Worm (Caenorhabditis elegans) whole organism, young adult: ENCODE results near the gene C50D2.1.

Experiments used
- D2030.7 ChIP-seq: fragments of 200-800 bp; sonication (Bioruptor generic); IDR thresholded peaks from 2 replicates; pipeline ENCODE4 v1.3.6; 2022; ENCODE audit warnings: missing genetic modification reagents, missing genetic modification characterization, missing compliant biosample characterization
- F49E8.2 ChIP-seq: sonication (generic microtip); optimal IDR thresholded peaks from 3 replicates; lab custom pipeline; 2017; ENCODE audit warnings: missing genetic modification characterization, mild to moderate bottlenecking, missing compliant biosample characterization, antibody characterized with exemption, moderate library complexity; ENCODE audit not compliant: insufficient read depth
- F55B11.4 ChIP-seq: sonication (generic microtip); optimal IDR thresholded peaks from 2 replicates; lab custom pipeline; 2016; ENCODE audit warnings: missing compliant biosample characterization, missing genetic modification characterization, borderline replicate concordance; ENCODE audit not compliant: insufficient read depth
- F57C9.4 ChIP-seq: sonication (generic microtip); optimal IDR thresholded peaks from 2 replicates; lab custom pipeline; 2017; ENCODE audit warnings: mild to moderate bottlenecking, missing genetic modification characterization, missing compliant biosample characterization
- T26A5.8 ChIP-seq: sonication (generic microtip); optimal IDR thresholded peaks from 2 replicates; lab custom pipeline; 2016; ENCODE audit warnings: missing genetic modification characterization, missing compliant biosample characterization
- Y53G8AR.9 ChIP-seq: fragments of 200-800 bp; sonication (Bioruptor generic); conservative IDR thresholded peaks from 2 replicates; pipeline ENCODE4 v1.3.6; 2022; ENCODE audit warnings: missing genetic modification reagents, missing genetic modification characterization, missing compliant biosample characterization
- Y79H2A.3 ChIP-seq: fragments of 200-800 bp; sonication (Bioruptor generic); conservative IDR thresholded peaks from 2 replicates; pipeline ENCODE4 v1.3.6; 2022; ENCODE audit warnings: missing genetic modification reagents, missing genetic modification characterization, missing compliant biosample characterization
- akir-1 ChIP-seq: fragments of 200-800 bp; sonication (Bioruptor generic); optimal IDR thresholded peaks from 2 replicates; lab custom pipeline; 2018; ENCODE audit warnings: mild to moderate bottlenecking, missing genetic modification characterization, moderate library complexity, missing compliant biosample characterization
- atf-7 ChIP-seq: sonication (generic microtip); optimal IDR thresholded peaks from 2 replicates; lab custom pipeline; 2017; ENCODE audit warnings: mild to moderate bottlenecking, missing genetic modification characterization, missing compliant biosample characterization
- attf-5 ChIP-seq: fragments of 200-800 bp; sonication (Bioruptor generic); optimal IDR thresholded peaks from 2 replicates; lab custom pipeline; 2018; ENCODE audit warnings: mild to moderate bottlenecking, missing genetic modification characterization, missing compliant biosample characterization
- bed-1 ChIP-seq: fragments of 200-800 bp; sonication (Bioruptor generic); IDR thresholded peaks from 2 replicates; pipeline ENCODE4 v1.3.6; 2022; ENCODE audit warnings: missing genetic modification reagents, missing genetic modification characterization, missing compliant biosample characterization
- bed-2 ChIP-seq: fragments of 200-800 bp; sonication (Bioruptor generic); IDR thresholded peaks from 2 replicates; pipeline ENCODE4 v1.3.6; 2022; ENCODE audit warnings: missing genetic modification reagents, missing genetic modification characterization, missing compliant biosample characterization
- cebp-1 ChIP-seq, 2 experiments: fragments of 200-800 bp in 1 of 2; sonication (Bioruptor generic) in 1 of 2; sonication (generic microtip) in 1 of 2; IDR thresholded peaks in 1 of 2; optimal IDR thresholded peaks in 1 of 2; 2 replicates each; pipeline versions ENCODE4 v1.3.6 to Lab custom; 2017 to 2022; ENCODE audit warnings: missing compliant biosample characterization in 2 of 2, missing genetic modification characterization in 2 of 2, mild to moderate bottlenecking in 1 of 2, missing genetic modification reagents in 1 of 2, moderate library complexity in 1 of 2
- ceh-27 ChIP-seq: fragments of 200-800 bp; sonication (Bioruptor generic); optimal IDR thresholded peaks from 2 replicates; lab custom pipeline; 2018; ENCODE audit warnings: mild to moderate bottlenecking, missing genetic modification characterization, moderate library complexity, missing compliant biosample characterization
- dox-1 ChIP-seq: fragments of 200-800 bp; sonication (Bioruptor generic); IDR thresholded peaks from 2 replicates; pipeline ENCODE4 v1.3.6; 2022; ENCODE audit warnings: missing genetic modification reagents, missing genetic modification characterization, missing compliant biosample characterization
- efl-1 ChIP-seq: fragments of 150-350 bp; optimal IDR thresholded peaks from 2 replicates; lab custom pipeline; 2014; ENCODE audit warnings: missing biosample characterization, missing genetic modification reagents, missing genetic modification characterization
- ekl-4 ChIP-seq: fragments of 200-800 bp; sonication (Bioruptor generic); IDR thresholded peaks from 2 replicates; pipeline ENCODE4 v1.3.6; 2022; ENCODE audit warnings: missing genetic modification reagents, missing genetic modification characterization, missing compliant biosample characterization
- fkh-3 ChIP-seq: sonication (generic microtip); optimal IDR thresholded peaks from 2 replicates; lab custom pipeline; 2016; ENCODE audit warnings: mild to moderate bottlenecking, missing genetic modification characterization, missing compliant biosample characterization
- gei-17 ChIP-seq: fragments of 200-800 bp; sonication (Bioruptor generic); optimal IDR thresholded peaks from 2 replicates; lab custom pipeline; 2018; ENCODE audit warnings: mild to moderate bottlenecking, missing genetic modification characterization, missing compliant biosample characterization
- hmg-1.2 ChIP-seq: fragments of 200-800 bp; sonication (Bioruptor generic); IDR thresholded peaks from 2 replicates; pipeline ENCODE4 v1.3.6; 2022; ENCODE audit warnings: missing genetic modification reagents, missing genetic modification characterization, missing compliant biosample characterization
- hsf-1 ChIP-seq: fragments of 200-800 bp; sonication (Bioruptor generic); IDR thresholded peaks from 2 replicates; pipeline ENCODE4 v1.3.6; 2022; ENCODE audit warnings: missing genetic modification reagents, missing genetic modification characterization, missing compliant biosample characterization
- lag-1 ChIP-seq: fragments of 200-800 bp; sonication (Bioruptor generic); IDR thresholded peaks from 2 replicates; pipeline ENCODE4 v1.3.6; 2022; ENCODE audit warnings: missing genetic modification reagents, missing genetic modification characterization, missing compliant biosample characterization
- lin-26 ChIP-seq: fragments of 200-800 bp; sonication (Bioruptor generic); IDR thresholded peaks from 2 replicates; pipeline ENCODE4 v1.3.6; 2022; ENCODE audit warnings: missing genetic modification reagents, missing genetic modification characterization, missing compliant biosample characterization
- lir-1 ChIP-seq: fragments of 200-800 bp; sonication (Bioruptor generic); conservative IDR thresholded peaks from 2 replicates; pipeline ENCODE4 v1.3.6; 2022; ENCODE audit warnings: missing genetic modification reagents, missing genetic modification characterization, missing compliant biosample characterization
- lsy-27 ChIP-seq: sonication (generic microtip); optimal IDR thresholded peaks from 2 replicates; lab custom pipeline; 2017; ENCODE audit warnings: missing genetic modification characterization, mild to moderate bottlenecking, missing compliant biosample characterization, antibody characterized with exemption, missing genotype, borderline replicate concordance; ENCODE audit not compliant: insufficient read depth
- madf-10 ChIP-seq: sonication (generic microtip); optimal IDR thresholded peaks from 2 replicates; lab custom pipeline; 2016; ENCODE audit warnings: mild to moderate bottlenecking, missing genetic modification characterization, missing compliant biosample characterization
- madf-3 ChIP-seq: fragments of 200-800 bp; sonication (Bioruptor generic); IDR thresholded peaks from 2 replicates; pipeline ENCODE4 v1.3.6; 2022; ENCODE audit warnings: missing genetic modification reagents, missing genetic modification characterization, missing compliant biosample characterization
- madf-6 ChIP-seq: fragments of 200-800 bp; sonication (Bioruptor generic); IDR thresholded peaks from 2 replicates; pipeline ENCODE4 v1.3.6; 2022; ENCODE audit warnings: missing genetic modification reagents, missing genetic modification characterization, missing compliant biosample characterization
- mes-4 ChIP-seq: sonication (generic microtip); optimal IDR thresholded peaks from 2 replicates; lab custom pipeline; 2016; ENCODE audit warnings: missing genotype, missing genetic modification characterization, missing compliant biosample characterization
- mxl-1 ChIP-seq: sonication (generic microtip); optimal IDR thresholded peaks from 2 replicates; lab custom pipeline; 2016; ENCODE audit warnings: missing genetic modification characterization, missing compliant biosample characterization
- nhr-27 ChIP-seq: fragments of 200-800 bp; sonication (Bioruptor generic); optimal IDR thresholded peaks from 2 replicates; lab custom pipeline; 2018; ENCODE audit warnings: mild to moderate bottlenecking, missing genetic modification characterization, moderate library complexity, missing compliant biosample characterization
- nhr-80 ChIP-seq: sonication (generic microtip); optimal IDR thresholded peaks from 2 replicates; lab custom pipeline; 2016; ENCODE audit warnings: missing genetic modification characterization, missing compliant biosample characterization
- nhr-90 ChIP-seq: sonication (generic microtip); optimal IDR thresholded peaks from 2 replicates; lab custom pipeline; 2016; ENCODE audit warnings: missing genotype, mild to moderate bottlenecking, missing genetic modification characterization, missing compliant biosample characterization
- rec-8 ChIP-seq, 2 experiments: sonication (generic microtip); optimal IDR thresholded peaks; 2 replicates each; lab custom pipeline; 2016; ENCODE audit warnings: mild to moderate bottlenecking in 2 of 2, missing genetic modification characterization in 2 of 2, missing genetic modification reagents in 2 of 2, missing genotype in 2 of 2, missing biosample characterization in 1 of 2, missing compliant biosample characterization in 1 of 2, moderate library complexity in 1 of 2
- sdz-38 ChIP-seq: sonication (generic microtip); optimal IDR thresholded peaks from 2 replicates; lab custom pipeline; 2016; ENCODE audit warnings: missing genotype, missing genetic modification characterization, missing compliant biosample characterization
- snpc-1.1 ChIP-seq: sonication (generic microtip); optimal IDR thresholded peaks from 2 replicates; lab custom pipeline; 2017; ENCODE audit warnings: missing genetic modification characterization, mild to moderate bottlenecking, missing compliant biosample characterization, antibody characterized with exemption, moderate library complexity, missing genotype, missing genetic modification reagents; ENCODE audit not compliant: insufficient read depth
- snpc-4 ChIP-seq, 5 experiments: fragments of 150-350 bp in 1 of 5; sonication (generic microtip) in 4 of 5; optimal IDR thresholded peaks; 2 replicates each; lab custom pipeline; 2014 to 2018; ENCODE audit warnings: missing genetic modification characterization in 5 of 5, missing biosample characterization in 3 of 5, antibody characterized with exemption in 2 of 5, mild to moderate bottlenecking in 2 of 5, missing compliant biosample characterization in 2 of 5, missing genotype in 2 of 5, moderate library complexity in 2 of 5, missing genetic modification reagents in 1 of 5
- tbp1 ChIP-seq: fragments of 200-800 bp; sonication (Bioruptor generic); optimal IDR thresholded peaks from 2 replicates; lab custom pipeline; 2018; ENCODE audit warnings: mild to moderate bottlenecking, missing genetic modification characterization, missing compliant biosample characterization
- tlf-1 ChIP-seq: fragments of 200-800 bp; sonication (Bioruptor generic); optimal IDR thresholded peaks from 2 replicates; lab custom pipeline; 2018; ENCODE audit warnings: mild to moderate bottlenecking, missing genetic modification characterization, missing compliant biosample characterization
- unc-130 ChIP-seq: sonication (generic microtip); optimal IDR thresholded peaks from 2 replicates; lab custom pipeline; 2016; ENCODE audit warnings: missing genetic modification reagents, missing genetic modification characterization, missing compliant biosample characterization
- unc-62 ChIP-seq: fragments of 150-350 bp; optimal IDR thresholded peaks from 2 replicates; lab custom pipeline; 2014; ENCODE audit warnings: missing biosample characterization, missing genetic modification reagents, missing genetic modification characterization
- zim-3 ChIP-seq: sonication (generic microtip); optimal IDR thresholded peaks from 2 replicates; lab custom pipeline; 2017; ENCODE audit warnings: mild to moderate bottlenecking, missing genetic modification characterization, moderate library complexity, missing compliant biosample characterization
- ztf-28 ChIP-seq: fragments of 200-800 bp; sonication (Bioruptor generic); IDR thresholded peaks from 2 replicates; pipeline ENCODE4 v1.3.6; 2022; ENCODE audit warnings: missing genetic modification reagents, missing genetic modification characterization, missing compliant biosample characterization

The C50D2.1 gene

DNA sequence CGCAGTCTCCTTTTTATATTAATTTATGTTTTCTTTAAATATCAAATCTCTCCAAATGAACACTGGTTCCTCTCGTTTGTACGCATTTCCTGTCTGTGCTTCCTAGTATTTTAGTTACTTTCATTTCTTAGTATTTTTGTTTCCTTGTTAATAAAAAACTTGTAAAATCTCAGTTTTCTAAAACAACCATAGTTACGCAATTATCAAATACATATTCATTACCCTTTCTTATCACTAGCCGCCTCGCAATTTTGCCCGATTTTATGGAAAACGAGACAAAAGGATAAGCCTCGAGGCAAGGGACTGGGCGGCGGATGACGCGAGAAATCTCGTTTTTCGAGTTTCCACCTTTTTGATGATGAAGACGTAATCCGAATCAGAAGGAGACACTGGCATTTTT, at the start of gene C50D2.1:
Gene C50D2.1, plus strand, starts transcription at position 301 of the 400 bp plus-strand sequence.
- TF ChIP-seq ekl-4 (GFP tag; lab: Robert Waterston, UW) (no peak), madf-10 (tag; lab: Kevin White, UChicago) (no peak), F57C9.4 (no peak), ztf-28 (GFP tag; lab: Robert Waterston, UW) (no peak)

DNA sequence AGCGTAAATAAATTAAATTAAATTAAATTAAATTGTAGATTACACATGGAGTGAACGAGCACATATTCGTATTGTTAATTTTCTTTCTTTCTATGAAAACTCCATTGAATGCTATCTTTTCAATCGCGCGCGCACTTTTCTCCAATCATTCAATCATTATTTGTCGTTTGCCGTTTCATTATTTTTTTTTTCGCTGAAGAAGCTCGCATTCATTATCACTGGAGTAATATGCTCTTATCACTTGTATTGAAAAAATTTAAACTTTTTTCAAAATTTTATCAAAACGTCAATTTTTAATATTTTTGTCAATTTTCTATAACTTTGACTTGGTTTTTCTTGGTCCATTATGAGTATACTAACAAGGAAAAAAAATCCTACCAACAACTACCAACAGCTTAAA, 45.9 kb upstream of the C50D2.1 start:
- TF ChIP-seq nhr-80 (tag; lab: Kevin White, UChicago): peak; percentile 61
- TF ChIP-seq zim-3: no peak

DNA sequence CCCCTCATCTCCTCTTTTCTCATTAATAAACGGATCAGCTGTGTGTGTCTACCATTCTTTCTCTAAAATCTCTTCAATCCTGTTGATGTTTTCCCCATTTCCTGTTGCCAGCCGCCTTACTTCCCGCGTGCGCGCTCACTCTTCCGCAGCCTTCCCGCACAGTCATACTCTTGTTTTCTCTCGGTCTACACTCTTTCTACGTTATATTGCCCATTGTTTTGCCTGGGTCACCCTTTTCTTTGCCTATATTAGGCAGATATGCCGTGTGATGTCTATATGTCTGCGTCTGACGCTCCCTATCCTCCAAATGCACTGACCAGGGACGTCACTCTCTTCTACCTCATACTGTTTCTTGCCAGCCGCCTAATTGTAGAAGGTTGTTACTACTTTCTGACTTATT, 45.0 kb upstream of the C50D2.1 start:
- TF ChIP-seq hsf-1 (GFP tag; lab: Robert Waterston, UW) (no peak), sdz-38 (tag; lab: Kevin White, UChicago) (no peak), hmg-1.2 (GFP tag; lab: Robert Waterston, UW) (peak; percentile 71; the same call in 1 of the 2 replicates), attf-5 (GFP tag; lab: Kevin White, UChicago) (peak; percentile 34), gei-17 (GFP tag; lab: Kevin White, UChicago) (no peak), tbp1 (no peak), Y53G8AR.9 (GFP tag; lab: Robert Waterston, UW) (no peak), madf-6 (peak; percentile 39; the same call in 1 of the 2 replicates), fkh-3 (tag; lab: Kevin White, UChicago) (no peak), efl-1 (GFP tag; lab: Kevin White, UChicago) (peak; percentile 51), lin-26 (GFP tag; lab: Robert Waterston, UW) (peak; percentile 67; the same call in 1 of the 2 replicates), T26A5.8 (tag; lab: Kevin White, UChicago) (no peak), madf-3 (GFP tag; lab: Robert Waterston, UW) (0 out of 2 replicates have a peak, but pooled peaks have one; percentile 34), mxl-1 (no peak), unc-130 (no peak), madf-10 (tag; lab: Kevin White, UChicago) (no peak), F55B11.4 (tag; lab: Kevin White, UChicago) (no peak), dox-1 (GFP tag; lab: Robert Waterston, UW) (peak; percentile 44; the same call in 1 of the 2 replicates), atf-7 (no peak), unc-62 (GFP tag; lab: Kevin White, UChicago) (no peak), mes-4 (no peak), nhr-27 (tag; lab: Kevin White, UChicago) (no peak), Y79H2A.3 (GFP tag; lab: Robert Waterston, UW) (no peak), tlf-1 (GFP tag; lab: Kevin White, UChicago) (no peak), lag-1 (no peak), lir-1 (GFP tag; lab: Robert Waterston, UW) (no peak), lsy-27 (tag; lab: Kevin White, UChicago) (no peak), akir-1 (GFP tag; lab: Kevin White, UChicago) (no peak), rec-8 (tag; optimal IDR thresholded peaks at IDR 0.05; lab: Kevin White, UChicago) (no peak), ekl-4 (GFP tag; lab: Robert Waterston, UW) (no peak), D2030.7 (GFP tag; lab: Robert Waterston, UW) (peak; percentile 47; the same call in 1 of the 2 replicates), ceh-27 (GFP tag; lab: Kevin White, UChicago) (peak; percentile 0), bed-1 (GFP tag; lab: Robert Waterston, UW) (no peak), snpc-4 (GFP tag; optimal IDR thresholded peaks at IDR 0.05; lab: Kevin White, UChicago) (no peak), snpc-4 (tag; optimal IDR thresholded peaks at IDR 0.05; lab: Kevin White, UChicago) (no peak), bed-2 (GFP tag; lab: Robert Waterston, UW) (no peak), snpc-1.1 (tag; lab: Kevin White, UChicago) (no peak), nhr-90 (tag; lab: Kevin White, UChicago) (no peak), nhr-80 (tag; lab: Kevin White, UChicago) (peak; percentile 3), cebp-1 (GFP tag; IDR thresholded peaks at IDR 0.05; lab: Robert Waterston, UW) (no peak), cebp-1 (tag; optimal IDR thresholded peaks at IDR 0.05; lab: Kevin White, UChicago) (peak; percentile 38), F49E8.2 (tag; lab: Kevin White, UChicago) (no peak)
